Worm (Caenorhabditis elegans) whole organism, young adult: ENCODE results near the gene C55A6.7.

Experiments used
- F10E7.11 ChIP-seq: sonication (generic microtip); optimal IDR thresholded peaks from 2 replicates; lab custom pipeline; 2017; ENCODE audit warnings: mild to moderate bottlenecking, missing genetic modification characterization, moderate library complexity, missing compliant biosample characterization
- F22D6.2 ChIP-seq: sonication (generic microtip); optimal IDR thresholded peaks from 2 replicates; lab custom pipeline; 2016; ENCODE audit warnings: mild to moderate bottlenecking, missing genetic modification characterization, missing compliant biosample characterization
- F33H1.4 ChIP-seq: fragments of 200-800 bp; sonication (Bioruptor generic); IDR thresholded peaks from 2 replicates; pipeline ENCODE4 v1.3.6; 2022; ENCODE audit warnings: missing genetic modification reagents, missing genetic modification characterization, missing compliant biosample characterization
- F37B4.10 ChIP-seq: fragments of 200-800 bp; sonication (Bioruptor generic); IDR thresholded peaks from 2 replicates; pipeline ENCODE4 v1.3.6; 2022; ENCODE audit warnings: missing genetic modification characterization, missing compliant biosample characterization
- F39B2.1 ChIP-seq: fragments of 200-800 bp; sonication (Bioruptor generic); IDR thresholded peaks from 2 replicates; pipeline ENCODE4 v1.3.6; 2022; ENCODE audit warnings: missing genetic modification reagents, missing genetic modification characterization, missing compliant biosample characterization
- F57A8.1 ChIP-seq: fragments of 200-800 bp; sonication (Bioruptor generic); optimal IDR thresholded peaks from 2 replicates; lab custom pipeline; 2018; ENCODE audit warnings: mild to moderate bottlenecking, missing genetic modification characterization, moderate library complexity, missing compliant biosample characterization
- T26A5.8 ChIP-seq: sonication (generic microtip); optimal IDR thresholded peaks from 2 replicates; lab custom pipeline; 2016; ENCODE audit warnings: missing genetic modification characterization, missing compliant biosample characterization
- Y53F4B.3 ChIP-seq: fragments of 200-800 bp; sonication (Bioruptor generic); IDR thresholded peaks from 2 replicates; pipeline ENCODE4 v1.3.6; 2022; ENCODE audit warnings: missing genetic modification reagents, missing genetic modification characterization, missing compliant biosample characterization
- Y53G8AR.9 ChIP-seq: fragments of 200-800 bp; sonication (Bioruptor generic); conservative IDR thresholded peaks from 2 replicates; pipeline ENCODE4 v1.3.6; 2022; ENCODE audit warnings: missing genetic modification reagents, missing genetic modification characterization, missing compliant biosample characterization
- ZK185.1 ChIP-seq: sonication (generic microtip); optimal IDR thresholded peaks from 2 replicates; lab custom pipeline; 2016; ENCODE audit warnings: mild to moderate bottlenecking, missing genetic modification characterization, missing compliant biosample characterization; ENCODE audit not compliant: poor library complexity, severe bottlenecking
- ama-1 ChIP-seq, 3 experiments: fragments of 150-350 bp in 1 of 3; sonication (generic microtip) in 2 of 3; optimal IDR thresholded peaks; 2 replicates each; lab custom pipeline; 2014 to 2018; ENCODE audit warnings: missing biosample characterization in 2 of 3, missing genetic modification characterization in 2 of 3, missing genetic modification reagents in 2 of 3
- aptf-3 ChIP-seq: fragments of 200-800 bp; sonication (Bioruptor generic); IDR thresholded peaks from 2 replicates; pipeline ENCODE4 v1.3.6; 2022; ENCODE audit warnings: missing genetic modification characterization, missing compliant biosample characterization
- atf-7 ChIP-seq: sonication (generic microtip); optimal IDR thresholded peaks from 2 replicates; lab custom pipeline; 2017; ENCODE audit warnings: mild to moderate bottlenecking, missing genetic modification characterization, missing compliant biosample characterization
- athp-1 ChIP-seq: sonication (generic microtip); optimal IDR thresholded peaks from 2 replicates; lab custom pipeline; 2017; ENCODE audit warnings: mild to moderate bottlenecking, missing genetic modification characterization, missing compliant biosample characterization
- attf-3 ChIP-seq: fragments of 200-800 bp; sonication (Bioruptor generic); conservative IDR thresholded peaks from 2 replicates; pipeline ENCODE4 v1.3.6; 2022; ENCODE audit warnings: missing genetic modification reagents, missing genetic modification characterization, missing compliant biosample characterization
- bed-2 ChIP-seq: fragments of 200-800 bp; sonication (Bioruptor generic); IDR thresholded peaks from 2 replicates; pipeline ENCODE4 v1.3.6; 2022; ENCODE audit warnings: missing genetic modification reagents, missing genetic modification characterization, missing compliant biosample characterization
- cebp-1 ChIP-seq, 2 experiments: fragments of 200-800 bp in 1 of 2; sonication (Bioruptor generic) in 1 of 2; sonication (generic microtip) in 1 of 2; IDR thresholded peaks in 1 of 2; optimal IDR thresholded peaks in 1 of 2; 2 replicates each; pipeline versions ENCODE4 v1.3.6 to Lab custom; 2017 to 2022; ENCODE audit warnings: missing compliant biosample characterization in 2 of 2, missing genetic modification characterization in 2 of 2, mild to moderate bottlenecking in 1 of 2, missing genetic modification reagents in 1 of 2, moderate library complexity in 1 of 2
- cebp-2 ChIP-seq: fragments of 200-800 bp; sonication (Bioruptor generic); IDR thresholded peaks from 2 replicates; pipeline ENCODE4 v1.3.6; 2022; ENCODE audit warnings: missing genetic modification characterization, missing compliant biosample characterization
- ceh-91 ChIP-seq: fragments of 200-800 bp; sonication (Bioruptor generic); IDR thresholded peaks from 2 replicates; pipeline ENCODE4 v1.3.6; 2022; ENCODE audit warnings: missing genetic modification reagents, missing genetic modification characterization, missing compliant biosample characterization
- dpff-1 ChIP-seq: sonication (generic microtip); optimal IDR thresholded peaks from 2 replicates; lab custom pipeline; 2017; ENCODE audit warnings: mild to moderate bottlenecking, missing genetic modification characterization, missing compliant biosample characterization
- egl-44 ChIP-seq: fragments of 200-800 bp; sonication (Bioruptor generic); IDR thresholded peaks from 2 replicates; pipeline ENCODE4 v1.3.6; 2022; ENCODE audit warnings: missing genetic modification reagents, missing genetic modification characterization, missing compliant biosample characterization
- ekl-4 ChIP-seq: fragments of 200-800 bp; sonication (Bioruptor generic); IDR thresholded peaks from 2 replicates; pipeline ENCODE4 v1.3.6; 2022; ENCODE audit warnings: missing genetic modification reagents, missing genetic modification characterization, missing compliant biosample characterization
- ets-4 ChIP-seq: fragments of 200-800 bp; sonication (Bioruptor generic); optimal IDR thresholded peaks from 2 replicates; lab custom pipeline; 2018; ENCODE audit warnings: mild to moderate bottlenecking, missing genetic modification characterization, missing compliant biosample characterization
- hlh-12 ChIP-seq: sonication (generic microtip); optimal IDR thresholded peaks from 2 replicates; lab custom pipeline; 2016; ENCODE audit warnings: missing genetic modification characterization, missing compliant biosample characterization
- let-526 ChIP-seq: fragments of 200-800 bp; sonication (Bioruptor generic); IDR thresholded peaks from 2 replicates; pipeline ENCODE4 v1.3.6; 2022; ENCODE audit warnings: missing genetic modification reagents, missing genetic modification characterization, missing compliant biosample characterization
- lin-35 ChIP-seq, 3 experiments: fragments of 150-350 bp in 2 of 3; sonication (generic microtip) in 1 of 3; optimal IDR thresholded peaks; 2 replicates each; lab custom pipeline; 2014 to 2018; ENCODE audit warnings: missing biosample characterization in 3 of 3, missing genetic modification characterization in 3 of 3, missing genetic modification reagents in 3 of 3
- lsl-1 ChIP-seq: fragments of 200-800 bp; sonication (Bioruptor generic); optimal IDR thresholded peaks from 2 replicates; lab custom pipeline; 2018; ENCODE audit warnings: mild to moderate bottlenecking, missing genetic modification characterization, moderate library complexity, missing compliant biosample characterization
- lsy-27 ChIP-seq: sonication (generic microtip); optimal IDR thresholded peaks from 2 replicates; lab custom pipeline; 2017; ENCODE audit warnings: missing genetic modification characterization, mild to moderate bottlenecking, missing compliant biosample characterization, antibody characterized with exemption, missing genotype, borderline replicate concordance; ENCODE audit not compliant: insufficient read depth
- madf-6 ChIP-seq: fragments of 200-800 bp; sonication (Bioruptor generic); IDR thresholded peaks from 2 replicates; pipeline ENCODE4 v1.3.6; 2022; ENCODE audit warnings: missing genetic modification reagents, missing genetic modification characterization, missing compliant biosample characterization
- mxl-1 ChIP-seq: sonication (generic microtip); optimal IDR thresholded peaks from 2 replicates; lab custom pipeline; 2016; ENCODE audit warnings: missing genetic modification characterization, missing compliant biosample characterization
- nfyb-1 ChIP-seq: fragments of 200-800 bp; sonication (Bioruptor generic); IDR thresholded peaks from 2 replicates; pipeline ENCODE4 v1.3.6; 2022; ENCODE audit warnings: missing genetic modification reagents, missing genetic modification characterization, missing compliant biosample characterization
- nhr-80 ChIP-seq: sonication (generic microtip); optimal IDR thresholded peaks from 2 replicates; lab custom pipeline; 2016; ENCODE audit warnings: missing genetic modification characterization, missing compliant biosample characterization
- nhr-90 ChIP-seq: sonication (generic microtip); optimal IDR thresholded peaks from 2 replicates; lab custom pipeline; 2016; ENCODE audit warnings: missing genotype, mild to moderate bottlenecking, missing genetic modification characterization, missing compliant biosample characterization
- pbrm-1 ChIP-seq: fragments of 200-800 bp; sonication (Bioruptor generic); IDR thresholded peaks from 2 replicates; pipeline ENCODE4 v1.3.6; 2022; ENCODE audit warnings: missing genetic modification reagents, missing genetic modification characterization, missing compliant biosample characterization
- pha-4 ChIP-seq: fragments of 150-350 bp; sonication (generic microtip); optimal IDR thresholded peaks from 2 replicates; lab custom pipeline; 2014; ENCODE audit warnings: missing biosample characterization, missing genetic modification reagents, missing genetic modification characterization
- rcor-1 ChIP-seq: fragments of 200-800 bp; sonication (Bioruptor generic); IDR thresholded peaks from 2 replicates; pipeline ENCODE4 v1.3.6; 2022; ENCODE audit warnings: missing genetic modification reagents, missing genetic modification characterization, missing compliant biosample characterization
- repo-1 ChIP-seq: sonication (generic microtip); optimal IDR thresholded peaks from 2 replicates; lab custom pipeline; 2017; ENCODE audit warnings: mild to moderate bottlenecking, missing genetic modification characterization, missing compliant biosample characterization
- sea-2 ChIP-seq: fragments of 200-800 bp; sonication (Bioruptor generic); IDR thresholded peaks from 2 replicates; pipeline ENCODE4 v1.3.6; 2022; ENCODE audit warnings: missing genetic modification characterization, missing compliant biosample characterization
- snpc-1.3 ChIP-seq: sonication (generic microtip); optimal IDR thresholded peaks from 2 replicates; lab custom pipeline; 2017; ENCODE audit warnings: missing genetic modification characterization, mild to moderate bottlenecking, missing compliant biosample characterization, antibody characterized with exemption, moderate library complexity, missing genotype, missing genetic modification reagents; ENCODE audit not compliant: insufficient read depth
- unc-130 ChIP-seq: sonication (generic microtip); optimal IDR thresholded peaks from 2 replicates; lab custom pipeline; 2016; ENCODE audit warnings: missing genetic modification reagents, missing genetic modification characterization, missing compliant biosample characterization
- xnd-1 ChIP-seq: sonication (generic microtip); optimal IDR thresholded peaks from 2 replicates; lab custom pipeline; 2016; ENCODE audit warnings: missing genotype, missing genetic modification reagents, missing genetic modification characterization, missing compliant biosample characterization
- zfh-2 ChIP-seq: fragments of 200-800 bp; sonication (Bioruptor generic); conservative IDR thresholded peaks from 2 replicates; pipeline ENCODE4 v1.3.6; 2022; ENCODE audit warnings: missing genetic modification reagents, missing genetic modification characterization, missing compliant biosample characterization
- ztf-22 ChIP-seq: fragments of 200-800 bp; sonication (Bioruptor generic); optimal IDR thresholded peaks from 2 replicates; lab custom pipeline; 2018; ENCODE audit warnings: mild to moderate bottlenecking, missing genetic modification characterization, moderate library complexity, missing compliant biosample characterization
- ztf-6 ChIP-seq: fragments of 200-800 bp; sonication (Bioruptor generic); IDR thresholded peaks from 2 replicates; pipeline ENCODE4 v1.3.6; 2022; ENCODE audit warnings: missing genetic modification reagents, missing genetic modification characterization, missing compliant biosample characterization

C55A6.7 gene

DNA sequence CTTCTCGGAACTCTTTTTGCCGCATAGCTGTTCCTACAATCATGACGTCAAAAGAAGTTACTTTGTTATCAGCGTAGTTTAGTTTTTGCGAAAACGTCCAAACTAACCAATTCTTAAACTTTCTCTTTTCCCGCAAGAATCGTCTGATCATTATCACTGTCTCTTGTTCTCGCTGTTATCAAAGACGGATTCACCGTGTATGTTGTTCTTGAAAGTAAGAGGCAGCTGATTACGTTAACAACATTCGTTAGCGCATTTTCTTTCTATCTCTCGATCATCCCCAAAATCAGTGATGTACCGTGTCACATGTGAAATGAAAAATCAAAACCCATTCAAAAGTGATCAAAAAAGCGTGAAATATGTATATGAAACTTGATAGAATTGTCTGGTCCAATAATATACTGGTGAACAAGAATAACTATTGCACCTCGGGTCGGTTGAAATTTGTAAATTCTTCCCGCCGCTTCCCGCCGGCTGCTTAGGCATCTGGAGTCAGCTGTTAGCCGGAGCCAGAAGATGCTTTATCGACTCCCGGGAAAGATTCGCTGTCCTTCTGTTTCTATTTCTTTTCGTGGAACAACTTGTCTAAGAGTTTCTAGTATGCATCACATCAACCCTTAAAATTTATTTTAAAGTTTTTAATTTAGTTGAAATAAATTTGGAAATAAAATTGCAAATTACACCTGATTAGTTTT, 14.3 kb upstream of the C55A6.7 start:
- TF ChIP-seq ZK185.1 (tag; lab: Kevin White, UChicago): no peak
- TF ChIP-seq F37B4.10: no peak
- no peak for TF ChIP-seq aptf-3 (GFP tag; lab: Robert Waterston, UW)
- TF ChIP-seq cebp-1 (GFP tag; IDR thresholded peaks at IDR 0.05; lab: Robert Waterston, UW): no peak
- peak; percentile 33 for TF ChIP-seq cebp-1 (tag; optimal IDR thresholded peaks at IDR 0.05; lab: Kevin White, UChicago)
- no peak for TF ChIP-seq nfyb-1 (GFP tag; lab: Robert Waterston, UW)
- no peak for TF ChIP-seq egl-44 (GFP tag; lab: Robert Waterston, UW)
- no peak for TF ChIP-seq ceh-91
- peak; percentile 85 for TF ChIP-seq nhr-80 (tag; lab: Kevin White, UChicago)
- 0 out of 2 replicates have a peak, but pooled peaks have one; percentile 7 for TF ChIP-seq sea-2 (GFP tag; lab: Robert Waterston, UW)
- no peak for TF ChIP-seq F10E7.11 (tag; lab: Kevin White, UChicago)
- no peak for TF ChIP-seq Y53G8AR.9 (GFP tag; lab: Robert Waterston, UW)
- TF ChIP-seq rcor-1 (GFP tag; lab: Robert Waterston, UW): peak; percentile 14; the same call in 1 of the 2 replicates
- no peak for TF ChIP-seq ama-1 (optimal IDR thresholded peaks at IDR 0.05; lab: Kevin White, UChicago)
- peak in 1 of 2 experiments; percentile 4 for TF ChIP-seq ama-1 (GFP tag; optimal IDR thresholded peaks at IDR 0.05; lab: Kevin White, UChicago)
- TF ChIP-seq zfh-2: no peak
- TF ChIP-seq lin-35 (GFP tag; optimal IDR thresholded peaks at IDR 0.05; lab: Kevin White, UChicago): peak in 1 of 3 experiments; percentile 22
- TF ChIP-seq nhr-90 (tag; lab: Kevin White, UChicago): no peak
- TF ChIP-seq lsy-27 (tag; lab: Kevin White, UChicago): peak; percentile 2
- TF ChIP-seq ets-4 (GFP tag; lab: Kevin White, UChicago): peak; percentile 30

DNA sequence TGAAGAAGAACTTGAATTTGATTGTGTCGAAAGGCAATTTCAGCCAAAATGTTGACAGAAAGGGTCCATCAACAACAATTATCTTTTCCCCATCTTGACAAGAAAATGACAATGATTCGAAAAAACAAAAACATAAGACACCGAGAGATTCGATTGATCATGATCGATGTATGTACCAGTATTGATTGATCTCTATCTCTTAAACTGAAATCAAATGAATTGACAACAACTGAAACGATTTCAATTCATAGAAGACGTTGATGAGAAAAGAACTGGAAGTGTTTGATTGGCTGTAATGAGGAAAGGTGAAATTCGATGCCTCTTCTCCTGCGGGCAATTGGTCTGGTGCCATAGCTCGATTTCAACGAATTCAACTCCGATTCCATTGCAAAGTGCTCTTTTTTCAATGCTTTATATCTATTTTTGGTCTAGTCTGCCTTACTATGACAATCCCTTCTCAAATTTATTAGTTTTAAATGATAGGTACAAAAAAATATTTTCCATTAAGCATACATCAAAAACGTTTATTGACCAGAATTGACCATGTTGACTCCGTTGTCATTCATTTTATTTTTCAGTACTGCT, 13.1 kb upstream of the C55A6.7 start:
- TF ChIP-seq dpff-1 (tag; lab: Kevin White, UChicago) (no peak), xnd-1 (tag; lab: Kevin White, UChicago) (no peak), ets-4 (GFP tag; lab: Kevin White, UChicago) (no peak), Y53G8AR.9 (GFP tag; lab: Robert Waterston, UW) (0 out of 2 replicates have a peak, but pooled peaks have one; percentile 14), F39B2.1 (GFP tag; lab: Robert Waterston, UW) (no peak), pha-4 (tag; lab: Kevin White, UChicago) (no peak), unc-130 (no peak), let-526 (GFP tag; lab: Robert Waterston, UW) (0 out of 2 replicates have a peak, but pooled peaks have one; percentile 53), snpc-1.3 (no peak), lsl-1 (GFP tag; lab: Kevin White, UChicago) (no peak), hlh-12 (tag; lab: Kevin White, UChicago) (no peak), bed-2 (GFP tag; lab: Robert Waterston, UW) (no peak), ztf-22 (GFP tag; lab: Kevin White, UChicago) (no peak), Y53F4B.3 (GFP tag; lab: Robert Waterston, UW) (no peak), F33H1.4 (GFP tag; lab: Robert Waterston, UW) (no peak), mxl-1 (no peak), atf-7 (tag; lab: Kevin White, UChicago) (no peak), pbrm-1 (GFP tag; lab: Robert Waterston, UW) (peak; percentile 0; the same call in 1 of the 2 replicates), repo-1 (tag; lab: Kevin White, UChicago) (no peak), T26A5.8 (tag; lab: Kevin White, UChicago) (no peak), attf-3 (GFP tag; lab: Robert Waterston, UW) (no peak), athp-1 (tag; lab: Kevin White, UChicago) (no peak), ztf-6 (GFP tag; lab: Robert Waterston, UW) (no peak), madf-6 (GFP tag; lab: Robert Waterston, UW) (no peak), ZK185.1 (tag; lab: Kevin White, UChicago) (peak; percentile 11), F57A8.1 (GFP tag; lab: Kevin White, UChicago) (no peak), F22D6.2 (tag; lab: Kevin White, UChicago) (no peak), ekl-4 (peak; percentile 29; the same call in 1 of the 2 replicates), cebp-2 (GFP tag; lab: Robert Waterston, UW) (no peak)
